Fruit fly (Drosophila melanogaster): ENCODE data around the gene CG42655.

Gene CG42655

dm6 chr3L:19922833-19923745, 30.4 kb downstream of the CG42655 start, which contains the start of gene Pfdn6 (continued):
- TF ChIP-seq psq (GFP tag; optimal IDR thresholded peaks at IDR 0.05) (peak; percentile 9), CG6254 (GFP tag; optimal IDR thresholded peaks at IDR 0.05) (no peak), schlank (tag; optimal IDR thresholded peaks at IDR 0.05) (peak; percentile 45), Oaz (GFP tag; IDR thresholded peaks at IDR 0.05) (peak; percentile 85; the same call in 1 of the 2 replicates), CG2678 (tag; optimal IDR thresholded peaks at IDR 0.05) (peak; percentile 39), Dbx (GFP tag; IDR thresholded peaks at IDR 0.05) (peak; percentile 79), Eip74EF (GFP tag; optimal IDR thresholded peaks at IDR 0.05) (no peak), PHDP (tag; optimal IDR thresholded peaks at IDR 0.05) (peak; percentile 85), CG4328 (GFP tag; optimal IDR thresholded peaks at IDR 0.05) (peak; percentile 34), CG7271 (tag; optimal IDR thresholded peaks at IDR 0.05) (peak; percentile 54), twi (tag; optimal IDR thresholded peaks at IDR 0.05) (peak; percentile 50), CG11398 (GFP tag; optimal IDR thresholded peaks at IDR 0.05) (peak; percentile 29), CG8765 (GFP tag; IDR thresholded peaks at IDR 0.05) (peak; percentile 51), chm (GFP tag; IDR thresholded peaks at IDR 0.05) (no peak), Elba2 (GFP tag; optimal IDR thresholded peaks at IDR 0.05) (peak; percentile 23), Fer3 (tag; optimal IDR thresholded peaks at IDR 0.05) (peak; percentile 70), ems (GFP tag; optimal IDR thresholded peaks at IDR 0.05) (peak; percentile 75), crp (GFP tag; optimal IDR thresholded peaks at IDR 0.05) (peak; percentile 90 to 98), Antp (GFP tag; optimal IDR thresholded peaks at IDR 0.05) (peak; percentile 57), Asciz (GFP tag; optimal IDR thresholded peaks at IDR 0.05) (no peak), H15 (GFP tag; IDR thresholded peaks at IDR 0.05) (peak; percentile 57; the same call in 1 of the 3 replicates), fru (optimal IDR thresholded peaks at IDR 0.05) (no peak), D19A (tag; optimal IDR thresholded peaks at IDR 0.05) (no peak), nerfin-2 (GFP tag; IDR thresholded peaks at IDR 0.05; ENCODE audit: partially characterized antibody) (peak; percentile 76), gcm (GFP tag; optimal IDR thresholded peaks at IDR 0.05) (peak; percentile 7), CG14014 (GFP tag; IDR thresholded peaks at IDR 0.05) (peak; percentile 65; the same call in 1 of the 2 replicates), Awh (GFP tag; IDR thresholded peaks at IDR 0.05) (peak; percentile 64; the same call in 1 of the 2 replicates), CG7786 (GFP tag; optimal IDR thresholded peaks at IDR 0.05) (peak; percentile 85), bab2 (GFP tag; optimal IDR thresholded peaks at IDR 0.05) (peak; percentile 67), CG3281 (GFP tag; optimal IDR thresholded peaks at IDR 0.05) (peak; percentile 66), ranshi (GFP tag; IDR thresholded peaks at IDR 0.05) (0 out of 2 replicates have a peak, but pooled peaks have one; percentile 33), E2f2 (GFP tag; IDR thresholded peaks at IDR 0.05) (peak; percentile 39), vfl (GFP tag; optimal IDR thresholded peaks at IDR 0.05) (peak; percentile 47), lmd (GFP tag; IDR thresholded peaks at IDR 0.05) (peak; percentile 90), sqz (GFP tag; optimal IDR thresholded peaks at IDR 0.05) (no peak), CG31441 (GFP tag; IDR thresholded peaks at IDR 0.05) (peak; percentile 71), lilli (GFP tag; optimal IDR thresholded peaks at IDR 0.05) (peak; percentile 80), Fer2 (tag; optimal IDR thresholded peaks at IDR 0.05) (peak; percentile 5), CG8944 (GFP tag; optimal IDR thresholded peaks at IDR 0.05) (peak; percentile 77), trem (tag; optimal IDR thresholded peaks at IDR 0.05) (peak; percentile 77), sens (GFP tag) (peak; percentile 84), Adf1 (GFP tag; IDR thresholded peaks at IDR 0.05) (peak; percentile 49), ash1 (GFP tag; optimal IDR thresholded peaks at IDR 0.05) (no peak), Dp (GFP tag; optimal IDR thresholded peaks at IDR 0.05) (peak; percentile 35), Ravus (GFP tag; IDR thresholded peaks at IDR 0.05) (no peak), CG2889 (GFP tag; IDR thresholded peaks at IDR 0.05) (peak; percentile 83; the same call in 2 of the 3 replicates), Trl (optimal IDR thresholded peaks at IDR 0.05) (peak in 1 of 2 experiments; percentile 31), Trl (GFP tag; optimal IDR thresholded peaks at IDR 0.05) (peak; percentile 69), Rfx (GFP tag; IDR thresholded peaks at IDR 0.05) (peak; percentile 80)
